Fruit fly (Drosophila melanogaster) whole organism, wandering third instar larva: ENCODE measurements around the gene Trf5.

Source experiments
- Abd-B ChIP-seq: fragments of >200 bp; optimal IDR thresholded peaks from 2 replicates; lab custom pipeline; 2017; ENCODE audit warnings: missing biosample characterization, missing genetic modification characterization
- CG32264 ChIP-seq: fragments of 200-800 bp; sonication (Bioruptor generic); optimal IDR thresholded peaks from 2 replicates; lab custom pipeline; 2016; ENCODE audit warnings: missing biosample characterization, missing genetic modification characterization
- CG9705 ChIP-seq: fragments of 200-800 bp; sonication (Bioruptor generic); optimal IDR thresholded peaks from 2 replicates; lab custom pipeline; 2018; ENCODE audit warnings: missing biosample characterization, mild to moderate bottlenecking, missing genetic modification characterization
- CrebA ChIP-seq: fragments of 200-800 bp; sonication (Bioruptor generic); optimal IDR thresholded peaks from 2 replicates; lab custom pipeline; 2016; ENCODE audit warnings: missing biosample characterization, mild to moderate bottlenecking, missing genetic modification characterization, borderline replicate concordance
- Dfd ChIP-seq: fragments of >200 bp; optimal IDR thresholded peaks from 2 replicates; lab custom pipeline; 2017; ENCODE audit warnings: missing biosample characterization, missing genetic modification characterization
- GATAd ChIP-seq: sonication (Bioruptor generic); optimal IDR thresholded peaks from 2 replicates; lab custom pipeline; 2016; ENCODE audit warnings: missing biosample characterization, missing genetic modification characterization
- HLH106 ChIP-seq: fragments of 200-800 bp; optimal IDR thresholded peaks from 3 replicates; lab custom pipeline; 2019; ENCODE audit warnings: missing biosample characterization, mild to moderate bottlenecking, missing genetic modification characterization, moderate library complexity
- Hr78 ChIP-seq: fragments of >200 bp; optimal IDR thresholded peaks from 2 replicates; lab custom pipeline; 2017; ENCODE audit warnings: missing biosample characterization, missing genetic modification characterization
- Hr83 ChIP-seq: fragments of 200-300 bp; sonication (Bioruptor generic); optimal IDR thresholded peaks from 2 replicates; lab custom pipeline; 2016; ENCODE audit warnings: missing biosample characterization, mild to moderate bottlenecking, missing genetic modification characterization, moderate library complexity; ENCODE audit not compliant: poor library complexity, severe bottlenecking
- Jra ChIP-seq: sonication (Bioruptor generic); optimal IDR thresholded peaks from 2 replicates; lab custom pipeline; 2016; ENCODE audit warnings: missing biosample characterization, missing genetic modification characterization
- Mio ChIP-seq: sonication (Bioruptor generic); optimal IDR thresholded peaks from 2 replicates; lab custom pipeline; 2016; ENCODE audit warnings: missing biosample characterization, missing genetic modification characterization
- Myc ChIP-seq: fragments of >200 bp; optimal IDR thresholded peaks from 2 replicates; lab custom pipeline; 2017
- OdsH ChIP-seq: fragments of 200-800 bp; sonication (Bioruptor generic); optimal IDR thresholded peaks from 2 replicates; lab custom pipeline; 2016; ENCODE audit warnings: missing biosample characterization, mild to moderate bottlenecking, missing genetic modification characterization
- Rel ChIP-seq, 2 experiments: fragments of 200-800 bp; sonication (Bioruptor generic) in 1 of 2; optimal IDR thresholded peaks; 2 replicates in 1 of 2; 3 replicates in 1 of 2; lab custom pipeline; 2016 to 2019; ENCODE audit warnings: mild to moderate bottlenecking in 2 of 2, missing biosample characterization in 2 of 2, missing genetic modification characterization in 2 of 2, moderate library complexity in 1 of 2
- Sp1 ChIP-seq: fragments of 200-800 bp; sonication (Bioruptor generic); optimal IDR thresholded peaks from 3 replicates; lab custom pipeline; 2019; ENCODE audit warnings: missing biosample characterization, mild to moderate bottlenecking, missing genetic modification characterization, moderate library complexity
- br ChIP-seq: fragments of 200-800 bp; sonication (Bioruptor generic); optimal IDR thresholded peaks from 2 replicates; lab custom pipeline; 2016; ENCODE audit warnings: missing biosample characterization, missing genetic modification characterization
- brk ChIP-seq: fragments of 200-800 bp; sonication (Bioruptor generic); optimal IDR thresholded peaks from 2 replicates; lab custom pipeline; 2016; ENCODE audit warnings: missing biosample characterization, mild to moderate bottlenecking, missing genetic modification characterization
- dl ChIP-seq, 2 experiments: fragments of 175-275, 200-275 bp in 1 of 2; fragments of 200-275 bp in 1 of 2; sonication (Bioruptor generic); optimal IDR thresholded peaks; lab custom pipeline; 2018; ENCODE audit warnings: mild to moderate bottlenecking in 2 of 2, missing biosample characterization in 2 of 2, missing genetic modification characterization in 2 of 2, moderate library complexity in 2 of 2; ENCODE audit not compliant: partially characterized antibody in 2 of 2, insufficient read depth in 1 of 2
- dmrt93B ChIP-seq: fragments of 200-800 bp; sonication (Bioruptor generic); optimal IDR thresholded peaks from 2 replicates; lab custom pipeline; 2018; ENCODE audit warnings: missing biosample characterization, mild to moderate bottlenecking, missing genetic modification characterization
- dsf ChIP-seq: sonication (Bioruptor generic); optimal IDR thresholded peaks from 2 replicates; lab custom pipeline; 2016; ENCODE audit warnings: missing biosample characterization, missing genetic modification characterization, borderline replicate concordance
- ey ChIP-seq: fragments of 200-800 bp; sonication (Bioruptor generic); optimal IDR thresholded peaks from 2 replicates; lab custom pipeline; 2016; ENCODE audit warnings: missing biosample characterization, missing genetic modification characterization
- foxo ChIP-seq, 2 experiments: fragments of 200-800 bp; sonication (Bioruptor generic); optimal IDR thresholded peaks; 2 replicates in 1 of 2; 3 replicates in 1 of 2; lab custom pipeline; 2016 to 2017; ENCODE audit warnings: missing biosample characterization in 2 of 2, missing genetic modification characterization in 2 of 2
- fru ChIP-seq: fragments of 200-800 bp; sonication (Bioruptor generic); optimal IDR thresholded peaks from 3 replicates; lab custom pipeline; 2016; ENCODE audit warnings: missing biosample characterization, mild to moderate bottlenecking, missing genetic modification characterization
- h ChIP-seq: fragments of 200-800 bp; sonication (Bioruptor generic); optimal IDR thresholded peaks from 3 replicates; lab custom pipeline; 2016; ENCODE audit warnings: missing biosample characterization, mild to moderate bottlenecking, missing genetic modification characterization
- lola ChIP-seq: fragments of >200 bp; optimal IDR thresholded peaks from 2 replicates; lab custom pipeline; 2017; ENCODE audit warnings: missing biosample characterization, missing genetic modification characterization
- pan ChIP-seq: fragments of >200 bp; optimal IDR thresholded peaks from 2 replicates; lab custom pipeline; 2017
- psq ChIP-seq: fragments of 200-800 bp; sonication (Bioruptor generic); optimal IDR thresholded peaks from 3 replicates; lab custom pipeline; 2017; ENCODE audit warnings: missing biosample characterization, mild to moderate bottlenecking, missing genetic modification characterization, moderate library complexity
- rgr ChIP-seq: fragments of 200-800 bp; sonication (Bioruptor generic); optimal IDR thresholded peaks from 3 replicates; lab custom pipeline; 2016; ENCODE audit warnings: missing biosample characterization, mild to moderate bottlenecking, missing genetic modification characterization
- sage ChIP-seq: fragments of 200-800 bp; sonication (Bioruptor generic); optimal IDR thresholded peaks from 2 replicates; lab custom pipeline; 2016; ENCODE audit warnings: missing biosample characterization, mild to moderate bottlenecking, missing genetic modification characterization
- sv ChIP-seq: fragments of 200-800 bp; sonication (Bioruptor generic); optimal IDR thresholded peaks from 3 replicates; lab custom pipeline; 2016; ENCODE audit warnings: missing biosample characterization, missing genetic modification characterization
- tai ChIP-seq: sonication (Bioruptor generic); optimal IDR thresholded peaks from 2 replicates; lab custom pipeline; 2016; ENCODE audit warnings: missing biosample characterization, missing genetic modification characterization
- woc ChIP-seq: sonication (Bioruptor generic); optimal IDR thresholded peaks from 2 replicates; lab custom pipeline; 2016; ENCODE audit warnings: missing biosample characterization, mild to moderate bottlenecking, missing genetic modification characterization

The Trf5 gene

dm6 chr2L:2734215-2734614, 38.0 kb upstream of the Trf5 start (continued):
- TF ChIP-seq sv (GFP tag; lab: Kevin White, UChicago) (peak; percentile 1), tai (GFP tag; lab: Kevin White, UChicago) (no peak), rgr (GFP tag; lab: Kevin White, UChicago) (peak; percentile 61), fru (GFP tag; lab: Kevin White, UChicago) (peak; percentile 57)

DNA sequence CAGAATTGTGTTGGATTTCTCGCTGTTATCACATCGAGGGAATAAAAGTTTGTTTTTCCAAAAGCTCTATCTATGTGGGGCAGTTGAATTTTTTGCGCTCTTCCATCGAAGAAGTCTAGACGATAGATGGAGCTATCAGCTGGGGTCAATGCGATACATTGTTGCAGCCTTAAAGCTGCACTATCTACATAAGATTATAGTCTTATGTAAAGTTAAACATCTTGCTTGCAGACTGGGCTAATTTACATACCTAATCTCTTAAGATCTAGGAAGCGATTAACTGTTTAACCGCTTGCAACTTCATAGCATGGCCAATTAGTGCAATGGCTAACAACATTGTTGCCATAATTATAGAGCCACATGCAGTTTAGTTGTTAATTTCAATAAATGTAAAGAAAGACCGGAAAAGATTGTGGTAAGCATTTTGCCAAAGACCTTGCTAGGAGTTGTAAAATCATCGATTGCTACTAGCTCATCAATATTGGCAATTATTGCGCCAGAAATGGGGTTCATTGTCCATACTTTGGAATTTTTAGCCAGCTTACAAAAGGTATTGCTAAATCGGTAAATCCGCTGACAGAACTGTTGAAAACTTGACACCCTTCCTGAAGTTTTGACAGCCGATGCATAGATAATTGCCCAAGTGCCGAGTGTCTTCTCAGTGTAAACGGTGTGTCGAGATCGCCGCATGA, 36.0 kb upstream of the Trf5 start:
- no peak for TF ChIP-seq tai (GFP tag; lab: Kevin White, UChicago)
- TF ChIP-seq foxo (GFP tag; optimal IDR thresholded peaks at IDR 0.05; lab: Kevin White, UChicago) = no peak
- TF ChIP-seq pan (lab: Kevin White, UChicago) = no peak
- TF ChIP-seq GATAd = no peak
- TF ChIP-seq HLH106 (tag; lab: Kevin White, UChicago) = no peak
- no peak for TF ChIP-seq lola (GFP tag; lab: Kevin White, UChicago)
- no peak for TF ChIP-seq dmrt93B
- no peak for TF ChIP-seq Jra
- no peak for TF ChIP-seq Sp1 (GFP tag; lab: Kevin White, UChicago)
- no peak for TF ChIP-seq Rel (GFP tag; optimal IDR thresholded peaks at IDR 0.05; lab: Kevin White, UChicago)
- TF ChIP-seq Rel (tag; optimal IDR thresholded peaks at IDR 0.05; lab: Kevin White, UChicago) = no peak
- no peak for TF ChIP-seq Myc
- no peak for TF ChIP-seq Abd-B (GFP tag; lab: Kevin White, UChicago)

DNA sequence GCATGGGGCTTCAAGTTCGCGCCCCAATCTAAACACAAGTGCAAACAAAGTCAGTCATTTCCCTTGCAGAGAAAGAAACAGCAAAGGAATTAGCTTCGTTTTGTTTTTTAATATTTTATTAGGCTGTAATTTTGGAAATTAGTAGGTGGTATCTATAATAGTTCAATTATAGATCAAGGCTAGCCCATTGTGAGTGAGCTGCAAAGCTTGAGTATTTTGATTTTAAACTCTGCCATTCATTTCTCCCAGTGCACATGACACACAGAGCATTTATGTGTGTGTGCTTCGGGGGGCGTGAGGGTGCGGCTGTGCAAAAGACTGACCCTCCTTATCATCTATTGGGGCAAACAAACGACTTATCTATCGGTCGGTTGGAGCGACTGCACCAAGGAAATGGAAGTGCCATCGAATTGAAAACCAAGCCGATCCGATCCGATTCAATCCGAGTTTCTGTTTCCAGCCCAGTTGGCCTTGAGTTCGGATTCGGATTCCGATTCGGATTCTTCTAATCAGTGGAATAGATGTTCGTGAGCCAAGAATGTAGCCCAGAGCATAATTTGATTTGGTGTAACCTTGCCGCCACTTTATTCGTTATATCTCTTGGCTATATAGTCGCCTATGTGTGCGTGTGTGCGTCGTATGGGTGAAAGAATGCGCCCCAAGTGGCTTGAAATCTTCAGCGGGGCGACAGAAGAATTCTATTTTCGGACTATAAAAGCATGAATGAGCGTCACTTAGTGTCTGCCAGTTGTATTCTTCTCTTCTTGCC, 35.3 kb upstream of the Trf5 start:
- no peak for TF ChIP-seq brk (GFP tag; lab: Kevin White, UChicago)
- TF ChIP-seq CG32264 (GFP tag; lab: Kevin White, UChicago) = no peak
- no peak for TF ChIP-seq Hr83 (GFP tag; lab: Kevin White, UChicago)
- TF ChIP-seq sv (GFP tag; lab: Kevin White, UChicago) = no peak
- TF ChIP-seq woc (GFP tag; lab: Kevin White, UChicago) = no peak
- TF ChIP-seq dsf (GFP tag; lab: Kevin White, UChicago) = no peak
- TF ChIP-seq h (GFP tag; lab: Kevin White, UChicago) = peak; percentile 36
- TF ChIP-seq CrebA = no peak
- peak; percentile 39 for TF ChIP-seq OdsH (GFP tag; lab: Kevin White, UChicago)
- TF ChIP-seq Myc = no peak
- no peak for TF ChIP-seq Abd-B (GFP tag; lab: Kevin White, UChicago)
- TF ChIP-seq sage (GFP tag; lab: Kevin White, UChicago) = no peak
- no peak for TF ChIP-seq dl (GFP tag; optimal IDR thresholded peaks at IDR 0.05; lab: Kevin White, UChicago; ENCODE audit: insufficient read depth in 1 of 2, partially characterized antibody in 2 of 2)
- TF ChIP-seq lola (GFP tag; lab: Kevin White, UChicago) = no peak
- TF ChIP-seq Jra = no peak
- no peak for TF ChIP-seq psq (GFP tag; lab: Kevin White, UChicago)
- no peak for TF ChIP-seq GATAd
- TF ChIP-seq rgr (GFP tag; lab: Kevin White, UChicago) = peak; percentile 31
- TF ChIP-seq br (GFP tag; lab: Kevin White, UChicago) = no peak
- TF ChIP-seq fru (GFP tag; lab: Kevin White, UChicago) = peak; percentile 35
- no peak for TF ChIP-seq Hr78 (GFP tag; lab: Kevin White, UChicago)
- TF ChIP-seq Rel (GFP tag; optimal IDR thresholded peaks at IDR 0.05; lab: Kevin White, UChicago) = no peak
- TF ChIP-seq Rel (tag; optimal IDR thresholded peaks at IDR 0.05; lab: Kevin White, UChicago) = no peak
- peak in 1 of 2 experiments; percentile 40 for TF ChIP-seq foxo (GFP tag; optimal IDR thresholded peaks at IDR 0.05; lab: Kevin White, UChicago)
- TF ChIP-seq Dfd (GFP tag; lab: Kevin White, UChicago) = no peak
- peak; percentile 11 for TF ChIP-seq ey
- TF ChIP-seq Mio = no peak
- no peak for TF ChIP-seq HLH106 (tag; lab: Kevin White, UChicago)
- TF ChIP-seq CG9705 (GFP tag; lab: Kevin White, UChicago) = no peak

DNA sequence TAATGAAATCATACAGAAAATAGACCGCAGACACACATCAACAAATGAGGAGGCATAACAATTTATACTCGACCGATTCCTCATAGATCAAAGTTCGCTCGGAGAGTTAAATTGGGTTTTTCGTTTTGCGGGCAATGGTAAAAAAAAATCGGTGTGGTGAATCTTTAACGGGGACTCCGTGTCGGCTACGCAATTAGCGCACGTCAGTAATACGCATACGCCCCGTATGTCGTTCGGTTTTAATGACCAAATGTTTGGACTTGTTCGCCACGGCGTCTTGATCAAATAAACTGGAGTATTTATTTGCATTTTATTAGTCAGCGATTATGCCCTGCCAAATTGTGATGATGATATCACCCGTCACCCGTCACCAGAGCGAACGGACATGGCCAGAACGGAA, 34.5 kb upstream of the Trf5 start:
- TF ChIP-seq dsf (GFP tag; lab: Kevin White, UChicago) (no peak), ey (no peak)
